Worm (Caenorhabditis elegans) whole organism, L2 larva: ENCODE results near the gene M199.9.

ENCODE experiments used
- F13H6.1 ChIP-seq: sonication (generic microtip); optimal IDR thresholded peaks from 2 replicates; lab custom pipeline; 2016; ENCODE audit warnings: missing genetic modification characterization, missing compliant biosample characterization
- aly-2 ChIP-seq: fragments of 150-350 bp; optimal IDR thresholded peaks from 2 replicates; lab custom pipeline; 2014; ENCODE audit warnings: missing biosample characterization, missing genetic modification characterization
- blmp-1 ChIP-seq: sonication (generic microtip); optimal IDR thresholded peaks from 2 replicates; lab custom pipeline; 2017; ENCODE audit warnings: missing genetic modification characterization, mild to moderate bottlenecking, missing compliant biosample characterization, antibody characterized with exemption, moderate library complexity; ENCODE audit not compliant: insufficient read depth
- elt-3 ChIP-seq: sonication (generic microtip); optimal IDR thresholded peaks from 2 replicates; lab custom pipeline; 2017; ENCODE audit warnings: missing biosample characterization, missing genetic modification characterization
- mab-5 ChIP-seq: fragments of 150-350 bp; optimal IDR thresholded peaks from 2 replicates; lab custom pipeline; 2014; ENCODE audit warnings: missing biosample characterization, missing genetic modification characterization
- nhr-237 ChIP-seq: fragments of 150-350 bp; optimal IDR thresholded peaks from 2 replicates; lab custom pipeline; 2014; ENCODE audit warnings: missing biosample characterization, missing genetic modification characterization
- snpc-4 ChIP-seq: fragments of 150-350 bp; optimal IDR thresholded peaks from 2 replicates; lab custom pipeline; 2014; ENCODE audit warnings: missing biosample characterization, missing genetic modification characterization
- unc-62 ChIP-seq: fragments of 150-350 bp; optimal IDR thresholded peaks from 2 replicates; lab custom pipeline; 2014; ENCODE audit warnings: missing biosample characterization, missing genetic modification reagents, missing genetic modification characterization
- ztf-4 ChIP-seq: fragments of 150-350 bp; optimal IDR thresholded peaks from 2 replicates; lab custom pipeline; 2014; ENCODE audit warnings: missing biosample characterization, missing genetic modification characterization

ce11 chrIV:15140832-15141231 is 13.2 kb upstream of the M199.9 start, which contains the start of gene srg-51:
- TF ChIP-seq snpc-4 (tag; lab: Kevin White, UChicago) (no peak), unc-62 (GFP tag; lab: Kevin White, UChicago) (no peak), ztf-4 (no peak), aly-2 (tag; lab: Kevin White, UChicago) (no peak), blmp-1 (tag; lab: Kevin White, UChicago) (no peak), mab-5 (no peak), F13H6.1 (tag; lab: Kevin White, UChicago) (no peak), elt-3 (no peak), nhr-237 (tag; lab: Kevin White, UChicago) (no peak)
